Fruit fly (Drosophila melanogaster) whole organism, prepupa: ENCODE results near the gene TTLL6B.

Experiments
- CG32006 ChIP-seq: fragments of 200-800 bp; sonication (Bioruptor generic); optimal IDR thresholded peaks from 3 replicates; lab custom pipeline; 2017; ENCODE audit warnings: missing biosample characterization, mild to moderate bottlenecking, missing genetic modification characterization
- CG6163 ChIP-seq: fragments of 200-800 bp; sonication (Bioruptor generic); IDR thresholded peaks from 3 replicates; pipeline ENCODE4 v1.3.6; 2022; ENCODE audit warnings: missing biosample characterization, missing genetic modification characterization

- TF ChIP-seq CG6163 (GFP tag; lab: Robert Waterston, UW): no peak
- no peak for TF ChIP-seq CG32006 (GFP tag; lab: Kevin White, UChicago)
Measured at dm6 chr3R:27223012-27223411, 27.8 kb downstream of the TTLL6B start.
